Worm (Caenorhabditis elegans) whole organism, dauer: Measurements from ENCODE around the gene T03G6.7.

Source experiments
- unc-62 ChIP-seq: sonication (generic microtip); optimal IDR thresholded peaks from 2 replicates; lab custom pipeline; 2017; ENCODE audit warnings: missing biosample characterization, missing genetic modification reagents, missing genetic modification characterization

Gene T03G6.7

ce11 chrX:2593703-2594102, at the start of gene T03G6.7, which contains the start of gene nhr-40:
Gene T03G6.7 (plus strand): TSS chrX:2594039.
Gene nhr-40 (plus strand): TSS chrX:2594003.
- TF ChIP-seq unc-62 (GFP tag; lab: Kevin White, UChicago) = no peak

- no peak for TF ChIP-seq unc-62 (GFP tag; lab: Kevin White, UChicago)
Observed at ce11 chrX:2544645-2545044, 49.2 kb upstream of the T03G6.7 start.

- TF ChIP-seq unc-62 (GFP tag; lab: Kevin White, UChicago) = no peak
Observed at ce11 chrX:2548884-2549283, 45.0 kb upstream of the T03G6.7 start, which contains the start of gene smvt-1. Gene smvt-1 (minus strand): TSS chrX:2548984.

ce11 chrX:2549322-2549721, 44.5 kb upstream of the T03G6.7 start:
- no peak for TF ChIP-seq unc-62 (GFP tag; lab: Kevin White, UChicago)

ce11 chrX:2550665-2551064, 43.2 kb upstream of the T03G6.7 start:
- TF ChIP-seq unc-62 (GFP tag; lab: Kevin White, UChicago) = no peak

DNA sequence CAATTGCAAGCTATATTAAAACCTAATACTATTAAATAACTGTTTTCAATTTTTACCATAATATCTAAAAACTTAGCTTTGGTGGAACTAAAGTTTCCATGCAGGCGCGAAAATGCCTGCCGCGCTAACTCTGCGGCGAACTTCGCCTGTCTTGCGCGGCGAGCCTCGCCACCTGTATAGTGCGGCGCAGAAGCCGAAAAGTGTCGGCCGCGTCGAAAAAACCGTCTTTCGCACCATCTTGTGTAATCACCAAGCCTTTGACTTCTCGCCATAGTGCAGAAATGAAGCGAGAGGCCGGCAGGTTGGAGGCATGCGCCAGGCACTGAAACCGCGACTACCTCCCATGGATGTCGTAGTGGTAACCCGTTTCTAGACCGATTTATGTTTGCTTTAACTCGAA, 42.4 kb upstream of the T03G6.7 start:
- no peak for TF ChIP-seq unc-62 (GFP tag; lab: Kevin White, UChicago)

DNA sequence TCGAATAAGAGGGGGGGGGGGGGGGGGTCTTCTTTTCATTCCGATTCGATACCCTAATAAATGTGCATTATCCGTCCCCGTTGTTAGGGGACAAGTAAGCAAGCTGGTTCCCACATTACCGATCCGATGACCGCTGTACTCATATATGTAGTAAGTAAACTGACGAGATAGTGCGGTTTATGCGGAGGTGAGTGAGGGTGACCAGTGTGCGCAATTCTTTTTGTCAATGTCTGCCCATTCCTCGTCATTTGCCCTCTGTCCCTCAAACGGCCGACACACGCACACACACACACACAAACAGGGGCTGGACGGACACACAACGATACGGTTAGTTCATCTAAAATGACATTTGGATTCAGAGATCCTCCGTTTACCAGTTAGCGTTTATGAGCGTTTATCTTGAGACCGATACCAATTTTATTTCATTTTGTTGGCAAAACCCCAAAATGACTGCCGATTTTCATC, 41.6 kb upstream of the T03G6.7 start, which contains the start of gene aat-3:
TSS of gene aat-3 (plus strand) at position 51 of the 465 bp plus-strand sequence.
- TF ChIP-seq unc-62 (GFP tag; lab: Kevin White, UChicago) = no peak

DNA sequence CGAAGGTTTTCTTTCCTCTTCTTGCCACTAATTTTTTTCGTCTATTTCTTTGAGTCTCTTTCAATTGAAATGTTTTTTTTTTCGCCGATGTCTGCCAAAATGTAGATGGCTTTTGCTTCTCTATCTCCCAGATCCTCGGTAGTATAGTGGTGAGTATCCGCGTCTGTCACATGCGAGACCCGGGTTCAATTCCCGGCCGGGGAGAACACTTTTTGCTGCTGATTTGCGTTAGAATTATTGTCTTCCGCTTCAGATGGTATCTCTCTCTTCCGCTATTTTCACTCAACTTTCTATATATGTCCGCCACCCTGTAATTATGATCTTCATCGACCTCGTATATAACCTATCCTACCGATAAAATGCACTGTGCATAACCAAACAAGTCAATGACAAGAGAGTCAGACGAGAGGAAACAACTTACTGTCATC, 40.4 kb upstream of the T03G6.7 start:
- no peak for TF ChIP-seq unc-62 (GFP tag; lab: Kevin White, UChicago)

- TF ChIP-seq unc-62 (GFP tag; lab: Kevin White, UChicago) = no peak
Observed at ce11 chrX:2559399-2559798, 34.4 kb upstream of the T03G6.7 start.

- TF ChIP-seq unc-62 (GFP tag; lab: Kevin White, UChicago) = no peak
Observed at ce11 chrX:2559979-2560378, 33.9 kb upstream of the T03G6.7 start, which contains the start of gene F52H2.5. Gene F52H2.5 (minus strand): TSS chrX:2560079.

DNA sequence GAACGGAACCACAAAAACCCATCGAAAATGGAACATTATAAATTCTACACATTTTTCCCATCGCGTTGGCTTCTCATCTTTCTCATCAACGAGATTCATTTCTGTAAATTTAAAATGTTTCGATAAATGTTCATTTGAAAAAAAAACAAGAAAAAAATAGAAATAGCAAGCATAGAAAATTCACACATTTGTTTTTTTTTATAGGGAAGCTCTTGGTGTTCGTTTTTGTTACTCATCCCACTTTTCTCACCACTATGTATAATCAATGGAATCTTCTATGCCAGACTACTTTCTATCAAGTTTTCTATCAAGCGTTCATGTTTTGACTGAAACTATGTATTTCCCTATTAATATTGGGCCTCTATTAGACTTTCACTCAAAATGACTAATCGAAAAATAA, 29.8 kb upstream of the T03G6.7 start, which contains the start of gene dhcr-24:
TSS of gene dhcr-24 (minus strand) at position 101 of the 400 bp plus-strand sequence.
- TF ChIP-seq unc-62 (GFP tag; lab: Kevin White, UChicago) = no peak

ce11 chrX:2565308-2565773, 28.5 kb upstream of the T03G6.7 start, which contains the start of gene F52H2.15:
Gene F52H2.15 (plus strand): TSS chrX:2565358.
- no peak for TF ChIP-seq unc-62 (GFP tag; lab: Kevin White, UChicago)

ce11 chrX:2567761-2568160, 26.1 kb upstream of the T03G6.7 start:
- no peak for TF ChIP-seq unc-62 (GFP tag; lab: Kevin White, UChicago)

ce11 chrX:2569040-2569439, 24.8 kb upstream of the T03G6.7 start:
- TF ChIP-seq unc-62 (GFP tag; lab: Kevin White, UChicago) = no peak

- TF ChIP-seq unc-62 (GFP tag; lab: Kevin White, UChicago) = no peak
Observed at ce11 chrX:2572646-2573149, 21.1 kb upstream of the T03G6.7 start, which contains the start of the genes ccd-5 and F52H2.1. Gene ccd-5 (minus strand): TSS chrX:2572653. Gene F52H2.1 (plus strand): TSS chrX:2573099.

DNA sequence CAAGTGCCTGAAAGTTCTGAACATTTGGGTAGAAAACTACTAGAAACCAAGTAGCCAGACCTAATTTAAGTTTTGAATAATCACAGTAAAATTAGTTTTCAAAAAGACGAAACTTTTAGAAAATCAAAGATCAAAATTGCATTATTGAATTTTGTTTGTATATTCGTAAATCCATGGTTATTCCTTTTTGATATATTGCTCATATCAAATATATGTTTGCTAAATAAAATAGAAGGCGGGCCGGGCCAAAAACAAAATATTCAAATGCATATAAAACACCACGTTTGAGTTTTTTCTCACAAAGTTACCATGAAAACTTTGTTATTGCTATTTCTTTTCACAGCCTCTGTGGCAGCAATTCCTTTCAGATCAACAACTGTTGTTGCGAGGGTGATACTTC, 16.4 kb upstream of the T03G6.7 start, which contains the start of gene ttr-42:
TSS of gene ttr-42 (plus strand) at position 301 of the 400 bp plus-strand sequence.
- TF ChIP-seq unc-62 (GFP tag; lab: Kevin White, UChicago) = no peak

DNA sequence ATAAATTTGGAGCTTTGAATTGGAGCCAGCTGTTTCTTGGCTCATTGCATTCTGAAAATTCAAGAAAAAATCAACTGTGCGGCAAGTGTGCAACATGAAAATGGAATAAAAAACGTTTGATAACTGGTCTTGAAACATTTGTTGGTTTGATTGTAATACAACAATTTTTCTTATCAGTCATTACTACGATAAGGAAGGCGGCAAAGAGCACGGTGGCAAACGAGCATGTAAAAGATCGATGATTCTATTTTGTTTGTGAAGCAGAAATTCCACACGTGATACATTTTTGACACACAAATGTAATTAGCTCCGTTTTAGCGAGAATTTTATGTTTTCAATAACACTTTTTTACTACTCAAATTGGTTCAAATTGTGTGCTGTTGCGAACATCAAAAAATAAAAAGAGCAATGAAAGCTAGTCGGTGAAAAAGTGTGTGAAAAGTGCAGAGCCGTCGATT, 13.3 kb upstream of the T03G6.7 start, which contains the start of gene H01M10.1:
TSS of gene H01M10.1 (minus strand) at position 51 of the 458 bp plus-strand sequence.
- no peak for TF ChIP-seq unc-62 (GFP tag; lab: Kevin White, UChicago)
